Worm (Caenorhabditis elegans): ENCODE results near the gene B0303.14.

DNA sequence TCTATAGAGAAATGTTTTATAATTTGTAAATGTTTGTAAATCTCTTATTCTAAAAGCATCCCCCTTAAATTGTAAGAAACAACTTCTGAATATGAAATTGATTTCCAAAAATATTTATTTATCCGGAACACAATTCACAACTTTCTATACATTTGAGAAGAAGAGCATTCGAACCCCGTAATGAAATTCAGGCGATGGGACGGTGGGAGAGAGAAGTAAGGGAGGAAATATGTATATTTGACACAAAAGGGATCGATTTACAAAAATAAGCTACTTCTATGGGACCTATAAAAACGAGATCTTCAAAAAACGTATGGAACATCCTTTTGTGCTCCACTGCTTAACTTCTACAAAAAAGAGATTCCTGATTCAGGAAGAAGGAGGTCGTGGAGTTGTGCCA is 9.2 kb upstream of the B0303.14 start:
- no peak for TF ChIP-seq zag-1 (tag; optimal IDR thresholded peaks at IDR 0.05)
- no peak for TF ChIP-seq egl-13 (tag; optimal IDR thresholded peaks at IDR 0.05)
- TF ChIP-seq ama-1 (optimal IDR thresholded peaks at IDR 0.05), result no peak
- no peak for TF ChIP-seq lin-35 (GFP tag; optimal IDR thresholded peaks at IDR 0.05)
- TF ChIP-seq nhr-12 (tag; optimal IDR thresholded peaks at IDR 0.05), result no peak
- no peak for TF ChIP-seq skn-1 (tag; optimal IDR thresholded peaks at IDR 0.05)

Data from whole organism, L1 larva.